Worm (Caenorhabditis elegans) whole organism, midembryonic: ENCODE measurements around the gene ptp-3.

Experiments used
- T22C8.4 ChIP-seq: fragments of 200-800 bp; sonication (Bioruptor generic); IDR thresholded peaks from 2 replicates; pipeline ENCODE4 v1.3.6; 2022; ENCODE audit warnings: missing genetic modification characterization, missing compliant biosample characterization
- flt-1 ChIP-seq: fragments of 200-800 bp; sonication (Bioruptor generic); IDR thresholded peaks from 2 replicates; pipeline ENCODE4 v1.3.6; 2022; ENCODE audit warnings: missing genetic modification characterization, missing compliant biosample characterization
- tab-1 ChIP-seq: fragments of 200-800 bp; sonication (Bioruptor generic); IDR thresholded peaks from 2 replicates; pipeline ENCODE4 v1.3.6; 2022; ENCODE audit warnings: missing genetic modification characterization, missing compliant biosample characterization
- ztf-29 ChIP-seq: fragments of 200-800 bp; sonication (Bioruptor generic); IDR thresholded peaks from 2 replicates; pipeline ENCODE4 v1.3.6; 2022; ENCODE audit warnings: missing genetic modification reagents, missing genetic modification characterization, missing compliant biosample characterization

- TF ChIP-seq tab-1 (no peak), flt-1 (GFP tag; lab: Robert Waterston, UW) (no peak), ztf-29 (GFP tag; lab: Robert Waterston, UW) (no peak), T22C8.4 (no peak)
These were observed 22.3 kb upstream of the ptp-3 start, which contains the start of gene nos-1 for ce11 chrII:10953065-10953464.
